Worm (Caenorhabditis elegans): ENCODE results near the gene tsp-3.

DNA sequence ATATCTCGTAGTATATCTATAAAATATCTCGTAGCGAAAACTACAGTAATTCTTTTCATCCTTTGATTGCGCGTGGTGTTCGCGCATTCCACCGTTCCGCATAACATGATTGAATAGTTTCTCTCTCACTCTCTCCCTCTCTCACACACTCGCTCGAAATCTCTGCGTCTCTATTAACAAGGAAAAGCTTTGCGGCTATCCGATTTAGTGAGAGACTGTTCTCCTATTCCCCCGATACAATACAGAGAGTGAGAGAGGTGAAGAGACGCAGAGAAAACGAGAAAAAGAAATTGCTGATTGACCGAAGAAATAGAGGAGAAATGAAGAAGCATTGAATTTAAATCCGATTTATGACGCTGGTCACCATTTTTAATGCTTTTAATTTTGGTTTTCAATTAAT lies 30.5 kb upstream of the tsp-3 start:
- no peak for TF ChIP-seq unc-39 (tag; optimal IDR thresholded peaks at IDR 0.05)
- TF ChIP-seq ztf-11 (tag; optimal IDR thresholded peaks at IDR 0.05), result no peak
- no peak for TF ChIP-seq snpc-4 (tag; optimal IDR thresholded peaks at IDR 0.05)
- TF ChIP-seq nhr-21 (tag; optimal IDR thresholded peaks at IDR 0.05), result peak; percentile 27
- TF ChIP-seq nhr-25 (tag; optimal IDR thresholded peaks at IDR 0.05), result peak; percentile 48
- no peak for TF ChIP-seq nhr-237 (tag; optimal IDR thresholded peaks at IDR 0.05)
- TF ChIP-seq fos-1 (tag; optimal IDR thresholded peaks at IDR 0.05), result peak; percentile 36
- TF ChIP-seq nhr-11 (tag; optimal IDR thresholded peaks at IDR 0.05), result no peak
- TF ChIP-seq ZK546.5 (tag; optimal IDR thresholded peaks at IDR 0.05), result no peak
